Worm (Caenorhabditis elegans): ENCODE results near the gene imph-1.

ce11 chrIII:4504358-4504757 is 49.1 kb upstream of the imph-1 start:
- TF ChIP-seq odd-2 (tag; optimal IDR thresholded peaks at IDR 0.05) (no peak), ceh-48 (tag; optimal IDR thresholded peaks at IDR 0.05) (no peak), gmeb-2 (tag; optimal IDR thresholded peaks at IDR 0.05) (no peak), ceh-18 (tag; optimal IDR thresholded peaks at IDR 0.05) (peak; percentile 41), pqm-1 (tag; optimal IDR thresholded peaks at IDR 0.05) (no peak), unc-55 (GFP tag; optimal IDR thresholded peaks at IDR 0.05) (no peak), pros-1 (tag; optimal IDR thresholded peaks at IDR 0.05) (no peak)
